Worm (Caenorhabditis elegans): Measurements from ENCODE around the gene rdy-2.

Gene rdy-2

ce11 chrV:13627103-13627623 lies 26.4 kb upstream of the rdy-2 start, which contains the start of gene sde-2:
TSS of gene sde-2 (plus strand) at chrV:13627573.
- TF ChIP-seq tbx-37 (GFP tag; conservative IDR thresholded peaks at IDR 0.05) (no peak), hmbx-1 (tag; optimal IDR thresholded peaks at IDR 0.05) (no peak), hmg-4 (GFP tag; optimal IDR thresholded peaks at IDR 0.05) (no peak), ama-1 (optimal IDR thresholded peaks at IDR 0.05) (no peak), ceh-36 (tag; optimal IDR thresholded peaks at IDR 0.05) (no peak), ets-7 (tag; optimal IDR thresholded peaks at IDR 0.05) (no peak), scrt-1 (GFP tag; IDR thresholded peaks at IDR 0.05) (no peak), B0310.2 (tag; optimal IDR thresholded peaks at IDR 0.05) (no peak), tra-4 (tag; optimal IDR thresholded peaks at IDR 0.05) (no peak), ceh-13 (GFP tag; optimal IDR thresholded peaks at IDR 0.05) (no peak), sea-1 (GFP tag; conservative IDR thresholded peaks at IDR 0.05) (no peak), hnd-1 (tag; optimal IDR thresholded peaks at IDR 0.05) (no peak), tbx-11 (GFP tag; IDR thresholded peaks at IDR 0.05) (no peak), flt-1 (GFP tag; IDR thresholded peaks at IDR 0.05) (no peak), aly-1 (tag; optimal IDR thresholded peaks at IDR 0.05) (no peak), F13C5.2 (tag; optimal IDR thresholded peaks at IDR 0.05) (no peak), pes-1 (GFP tag; IDR thresholded peaks at IDR 0.05) (no peak)

ce11 chrV:13625517-13626097 lies 24.8 kb upstream of the rdy-2 start, which contains the start of the genes nduv-2 and F53F4.12:
TSS of gene nduv-2 (minus strand) at chrV:13625567.
TSS of gene F53F4.12 (plus strand) at chrV:13626047.
- no peak for TF ChIP-seq tra-4 (tag; optimal IDR thresholded peaks at IDR 0.05)
- TF ChIP-seq B0310.2 (tag; optimal IDR thresholded peaks at IDR 0.05), result no peak
- TF ChIP-seq hmg-4 (GFP tag; optimal IDR thresholded peaks at IDR 0.05), result no peak
- no peak for TF ChIP-seq sea-1 (GFP tag; conservative IDR thresholded peaks at IDR 0.05)
- TF ChIP-seq ama-1 (optimal IDR thresholded peaks at IDR 0.05), result no peak
- no peak for TF ChIP-seq hnd-1 (tag; optimal IDR thresholded peaks at IDR 0.05)
- no peak for TF ChIP-seq pes-1 (GFP tag; IDR thresholded peaks at IDR 0.05)
- TF ChIP-seq tbx-37 (GFP tag; conservative IDR thresholded peaks at IDR 0.05), result no peak
- no peak for TF ChIP-seq tbx-11 (GFP tag; IDR thresholded peaks at IDR 0.05)
- TF ChIP-seq hmbx-1 (tag; optimal IDR thresholded peaks at IDR 0.05), result no peak
- no peak for TF ChIP-seq ceh-36 (tag; optimal IDR thresholded peaks at IDR 0.05)
- no peak for TF ChIP-seq scrt-1 (GFP tag; IDR thresholded peaks at IDR 0.05)
- TF ChIP-seq ets-7 (tag; optimal IDR thresholded peaks at IDR 0.05), result no peak
- TF ChIP-seq ceh-13 (GFP tag; optimal IDR thresholded peaks at IDR 0.05), result no peak
- TF ChIP-seq aly-1 (tag; optimal IDR thresholded peaks at IDR 0.05), result no peak
- no peak for TF ChIP-seq flt-1 (GFP tag; IDR thresholded peaks at IDR 0.05)
- TF ChIP-seq F13C5.2 (tag; optimal IDR thresholded peaks at IDR 0.05), result no peak

- TF ChIP-seq hmbx-1 (tag; optimal IDR thresholded peaks at IDR 0.05) (no peak), ets-7 (tag; optimal IDR thresholded peaks at IDR 0.05) (no peak), aly-1 (tag; optimal IDR thresholded peaks at IDR 0.05) (no peak), tbx-11 (GFP tag; IDR thresholded peaks at IDR 0.05) (no peak), flt-1 (GFP tag; IDR thresholded peaks at IDR 0.05) (no peak), F13C5.2 (tag; optimal IDR thresholded peaks at IDR 0.05) (no peak), hmg-4 (GFP tag; optimal IDR thresholded peaks at IDR 0.05) (no peak), ama-1 (optimal IDR thresholded peaks at IDR 0.05) (no peak), sea-1 (GFP tag; conservative IDR thresholded peaks at IDR 0.05) (no peak), tbx-37 (GFP tag; conservative IDR thresholded peaks at IDR 0.05) (no peak), scrt-1 (GFP tag; IDR thresholded peaks at IDR 0.05) (no peak), tra-4 (tag; optimal IDR thresholded peaks at IDR 0.05) (no peak), hnd-1 (tag; optimal IDR thresholded peaks at IDR 0.05) (no peak), ceh-36 (tag; optimal IDR thresholded peaks at IDR 0.05) (no peak), ceh-13 (GFP tag; optimal IDR thresholded peaks at IDR 0.05) (no peak), pes-1 (GFP tag; IDR thresholded peaks at IDR 0.05) (no peak), B0310.2 (tag; optimal IDR thresholded peaks at IDR 0.05) (no peak)
Observed at ce11 chrV:13624424-13624823, 23.6 kb upstream of the rdy-2 start, which contains the start of gene F53F4.11. TSS of gene F53F4.11 (minus strand) at chrV:13624524.

ce11 chrV:13621720-13622119 lies 20.9 kb upstream of the rdy-2 start, which contains the start of gene F53F4.16:
TSS of gene F53F4.16 (minus strand) at chrV:13621820.
- TF ChIP-seq hmbx-1 (tag; optimal IDR thresholded peaks at IDR 0.05) (no peak), sea-1 (GFP tag; conservative IDR thresholded peaks at IDR 0.05) (no peak), ama-1 (optimal IDR thresholded peaks at IDR 0.05) (no peak), ets-7 (tag; optimal IDR thresholded peaks at IDR 0.05) (no peak), ceh-13 (GFP tag; optimal IDR thresholded peaks at IDR 0.05) (no peak), hmg-4 (GFP tag; optimal IDR thresholded peaks at IDR 0.05) (no peak), B0310.2 (tag; optimal IDR thresholded peaks at IDR 0.05) (no peak), aly-1 (tag; optimal IDR thresholded peaks at IDR 0.05) (no peak), scrt-1 (GFP tag; IDR thresholded peaks at IDR 0.05) (no peak), tbx-11 (GFP tag; IDR thresholded peaks at IDR 0.05) (no peak), tra-4 (tag; optimal IDR thresholded peaks at IDR 0.05) (no peak), ceh-36 (tag; optimal IDR thresholded peaks at IDR 0.05) (no peak), hnd-1 (tag; optimal IDR thresholded peaks at IDR 0.05) (no peak), F13C5.2 (tag; optimal IDR thresholded peaks at IDR 0.05) (no peak)

ce11 chrV:13620676-13621075 lies 19.9 kb upstream of the rdy-2 start, which contains the start of gene F53F4.15:
TSS of gene F53F4.15 (plus strand) at chrV:13620976.
- TF ChIP-seq hnd-1 (tag; optimal IDR thresholded peaks at IDR 0.05) (no peak), F13C5.2 (tag; optimal IDR thresholded peaks at IDR 0.05) (no peak), scrt-1 (GFP tag; IDR thresholded peaks at IDR 0.05) (no peak), ceh-36 (tag; optimal IDR thresholded peaks at IDR 0.05) (no peak), tbx-37 (GFP tag; conservative IDR thresholded peaks at IDR 0.05) (no peak), hmg-4 (GFP tag; optimal IDR thresholded peaks at IDR 0.05) (no peak), flt-1 (GFP tag; IDR thresholded peaks at IDR 0.05) (no peak), hmbx-1 (tag; optimal IDR thresholded peaks at IDR 0.05) (no peak), ceh-13 (GFP tag; optimal IDR thresholded peaks at IDR 0.05) (no peak)

- TF ChIP-seq tra-4 (tag; optimal IDR thresholded peaks at IDR 0.05) (no peak), B0310.2 (tag; optimal IDR thresholded peaks at IDR 0.05) (no peak), sea-1 (GFP tag; conservative IDR thresholded peaks at IDR 0.05) (no peak), hmbx-1 (tag; optimal IDR thresholded peaks at IDR 0.05) (no peak), ceh-13 (GFP tag; optimal IDR thresholded peaks at IDR 0.05) (no peak), tbx-37 (GFP tag; conservative IDR thresholded peaks at IDR 0.05) (no peak), ets-7 (tag; optimal IDR thresholded peaks at IDR 0.05) (no peak), aly-1 (tag; optimal IDR thresholded peaks at IDR 0.05) (no peak), scrt-1 (GFP tag; IDR thresholded peaks at IDR 0.05) (no peak), hmg-4 (GFP tag; optimal IDR thresholded peaks at IDR 0.05) (no peak), tbx-11 (GFP tag; IDR thresholded peaks at IDR 0.05) (no peak), F13C5.2 (tag; optimal IDR thresholded peaks at IDR 0.05) (no peak), ama-1 (optimal IDR thresholded peaks at IDR 0.05) (no peak), flt-1 (GFP tag; IDR thresholded peaks at IDR 0.05) (no peak), hnd-1 (tag; optimal IDR thresholded peaks at IDR 0.05) (no peak), pes-1 (GFP tag; IDR thresholded peaks at IDR 0.05) (no peak), ceh-36 (tag; optimal IDR thresholded peaks at IDR 0.05) (no peak)
Observed at ce11 chrV:13619752-13620151, 19.0 kb upstream of the rdy-2 start, which contains the start of gene srd-11. TSS of gene srd-11 (minus strand) at chrV:13619852.

All from whole organism, early embryonic.